Worm (Caenorhabditis elegans) whole organism, L2 larva: ENCODE data around the gene rft-2.

Experiments
- C34F6.9 ChIP-seq: fragments of 150-350 bp; optimal IDR thresholded peaks from 2 replicates; lab custom pipeline; 2014; ENCODE audit warnings: missing biosample characterization, missing genetic modification characterization
- F13H6.1 ChIP-seq: sonication (generic microtip); optimal IDR thresholded peaks from 2 replicates; lab custom pipeline; 2016; ENCODE audit warnings: missing genetic modification characterization, missing compliant biosample characterization
- R02D3.7 ChIP-seq: fragments of 150-350 bp; optimal IDR thresholded peaks from 2 replicates; lab custom pipeline; 2014; ENCODE audit warnings: missing biosample characterization, missing genetic modification characterization
- Y55F3AM.14 ChIP-seq: fragments of 200-800 bp; sonication (Bioruptor generic); optimal IDR thresholded peaks from 2 replicates; lab custom pipeline; 2018; ENCODE audit warnings: mild to moderate bottlenecking, missing genetic modification characterization, missing compliant biosample characterization
- ZK546.5 ChIP-seq: sonication (generic microtip); optimal IDR thresholded peaks from 2 replicates; lab custom pipeline; 2017; ENCODE audit warnings: missing biosample characterization, missing genetic modification characterization
- alr-1 ChIP-seq: fragments of 150-350 bp; optimal IDR thresholded peaks from 2 replicates; lab custom pipeline; 2014; ENCODE audit warnings: missing biosample characterization, missing genetic modification characterization
- aly-2 ChIP-seq: fragments of 150-350 bp; optimal IDR thresholded peaks from 2 replicates; lab custom pipeline; 2014; ENCODE audit warnings: missing biosample characterization, missing genetic modification characterization
- blmp-1 ChIP-seq: sonication (generic microtip); optimal IDR thresholded peaks from 2 replicates; lab custom pipeline; 2017; ENCODE audit warnings: missing genetic modification characterization, mild to moderate bottlenecking, missing compliant biosample characterization, antibody characterized with exemption, moderate library complexity; ENCODE audit not compliant: insufficient read depth
- ceh-16 ChIP-seq: fragments of 150-350 bp; optimal IDR thresholded peaks from 2 replicates; lab custom pipeline; 2014; ENCODE audit warnings: missing biosample characterization, missing genetic modification characterization
- ceh-82 ChIP-seq: fragments of 150-350 bp; optimal IDR thresholded peaks from 2 replicates; lab custom pipeline; 2014; ENCODE audit warnings: missing biosample characterization, missing genetic modification characterization
- crh-2 ChIP-seq: sonication (generic microtip); optimal IDR thresholded peaks from 2 replicates; lab custom pipeline; 2017; ENCODE audit warnings: missing biosample characterization, missing genetic modification characterization
- elt-1 ChIP-seq: fragments of 150-350 bp; optimal IDR thresholded peaks from 2 replicates; lab custom pipeline; 2014; ENCODE audit warnings: missing biosample characterization, missing genetic modification characterization
- fos-1 ChIP-seq: fragments of 150-350 bp; optimal IDR thresholded peaks from 2 replicates; lab custom pipeline; 2014; ENCODE audit warnings: missing biosample characterization, missing genetic modification characterization
- lin-11 ChIP-seq: fragments of 150-350 bp; sonication (generic microtip); optimal IDR thresholded peaks from 2 replicates; lab custom pipeline; 2014; ENCODE audit warnings: missing biosample characterization, missing genetic modification characterization, inconsistent platforms, mixed read lengths
- lin-13 ChIP-seq: fragments of 150-350 bp; optimal IDR thresholded peaks from 2 replicates; lab custom pipeline; 2014; ENCODE audit warnings: missing biosample characterization, missing genetic modification reagents, missing genetic modification characterization
- lsy-2 ChIP-seq, 2 experiments: fragments of 150-350 bp in 1 of 2; sonication (generic microtip) in 1 of 2; optimal IDR thresholded peaks; 2 replicates each; lab custom pipeline; 2014 to 2017; ENCODE audit warnings: missing biosample characterization in 2 of 2, missing genetic modification characterization in 2 of 2
- mab-5 ChIP-seq: fragments of 150-350 bp; optimal IDR thresholded peaks from 2 replicates; lab custom pipeline; 2014; ENCODE audit warnings: missing biosample characterization, missing genetic modification characterization
- mbf-1 ChIP-seq: sonication (generic microtip); optimal IDR thresholded peaks from 2 replicates; lab custom pipeline; 2017; ENCODE audit warnings: missing biosample characterization, missing genetic modification characterization
- nhr-11 ChIP-seq: fragments of 150-350 bp; optimal IDR thresholded peaks from 2 replicates; lab custom pipeline; 2014; ENCODE audit warnings: missing biosample characterization, missing genetic modification characterization
- nhr-129 ChIP-seq: fragments of 150-350 bp; optimal IDR thresholded peaks from 2 replicates; lab custom pipeline; 2014; ENCODE audit warnings: missing biosample characterization, missing genetic modification characterization
- nhr-23 ChIP-seq: fragments of 150-350 bp; optimal IDR thresholded peaks from 2 replicates; lab custom pipeline; 2014; ENCODE audit warnings: missing biosample characterization, missing genetic modification reagents, missing genetic modification characterization
- nhr-25 ChIP-seq: fragments of 150-350 bp; sonication (generic microtip); optimal IDR thresholded peaks from 3 replicates; lab custom pipeline; 2014; ENCODE audit warnings: missing biosample characterization, missing genetic modification characterization
- nhr-77 ChIP-seq: fragments of 150-350 bp; optimal IDR thresholded peaks from 2 replicates; lab custom pipeline; 2014; ENCODE audit warnings: missing biosample characterization, missing genetic modification characterization
- peb-1 ChIP-seq: fragments of 150-350 bp; optimal IDR thresholded peaks from 2 replicates; lab custom pipeline; 2014; ENCODE audit warnings: missing biosample characterization, missing genetic modification characterization
- sem-4 ChIP-seq: fragments of 150-350 bp; optimal IDR thresholded peaks from 2 replicates; lab custom pipeline; 2014; ENCODE audit warnings: missing biosample characterization, missing genetic modification reagents, missing genetic modification characterization
- unc-39 ChIP-seq: fragments of 150-350 bp; optimal IDR thresholded peaks from 2 replicates; lab custom pipeline; 2014; ENCODE audit warnings: missing biosample characterization, missing genetic modification characterization
- unc-55 ChIP-seq: fragments of 150-350 bp; sonication (generic microtip); optimal IDR thresholded peaks from 3 replicates; lab custom pipeline; 2014; ENCODE audit warnings: missing biosample characterization, missing genetic modification reagents, missing genetic modification characterization
- unc-62 ChIP-seq: fragments of 150-350 bp; optimal IDR thresholded peaks from 2 replicates; lab custom pipeline; 2014; ENCODE audit warnings: missing biosample characterization, missing genetic modification reagents, missing genetic modification characterization
- ztf-11 ChIP-seq: sonication (generic microtip); optimal IDR thresholded peaks from 2 replicates; lab custom pipeline; 2017; ENCODE audit warnings: missing biosample characterization, missing genetic modification characterization
- ztf-4 ChIP-seq: fragments of 150-350 bp; optimal IDR thresholded peaks from 2 replicates; lab custom pipeline; 2014; ENCODE audit warnings: missing biosample characterization, missing genetic modification characterization

The rft-2 gene

ce11 chrV:4499156-4499808, 48.9 kb upstream of the rft-2 start:
- TF ChIP-seq unc-55 (GFP tag; lab: Kevin White, UChicago): peak; percentile 73
- TF ChIP-seq elt-1: no peak
- TF ChIP-seq mbf-1: no peak
- peak; percentile 56 for TF ChIP-seq ceh-16 (tag; lab: Kevin White, UChicago)
- TF ChIP-seq nhr-129 (tag; lab: Kevin White, UChicago): peak; percentile 37
- TF ChIP-seq nhr-11: no peak
- peak; percentile 51 for TF ChIP-seq Y55F3AM.14
- TF ChIP-seq F13H6.1 (tag; lab: Kevin White, UChicago): peak; percentile 20
- TF ChIP-seq ztf-4 (tag; lab: Kevin White, UChicago): no peak
- TF ChIP-seq C34F6.9 (tag; lab: Kevin White, UChicago): peak; percentile 34
- TF ChIP-seq nhr-23 (tag; lab: Kevin White, UChicago): peak; percentile 11
- peak; percentile 55 for TF ChIP-seq lin-13 (GFP tag; lab: Kevin White, UChicago)
- TF ChIP-seq crh-2: peak; percentile 18
- TF ChIP-seq lsy-2 (tag; optimal IDR thresholded peaks at IDR 0.05; lab: Kevin White, UChicago): peak in 1 of 2 experiments; percentile 85
- peak; percentile 90 for TF ChIP-seq unc-62
- TF ChIP-seq nhr-77 (tag; lab: Kevin White, UChicago): no peak
- TF ChIP-seq nhr-25: peak; percentile 47

ce11 chrV:4497161-4497560, 46.8 kb upstream of the rft-2 start, which contains the start of gene unc-62:
unc-62 (plus strand) TSS chrV:4497461.
- TF ChIP-seq F13H6.1 (tag; lab: Kevin White, UChicago): no peak
- TF ChIP-seq nhr-129 (tag; lab: Kevin White, UChicago): no peak
- no peak for TF ChIP-seq elt-1
- no peak for TF ChIP-seq ZK546.5 (tag; lab: Kevin White, UChicago)
- no peak for TF ChIP-seq nhr-23 (tag; lab: Kevin White, UChicago)
- TF ChIP-seq mbf-1: no peak
- TF ChIP-seq lsy-2 (tag; optimal IDR thresholded peaks at IDR 0.05; lab: Kevin White, UChicago): no peak
- TF ChIP-seq alr-1 (tag; lab: Kevin White, UChicago): no peak
- TF ChIP-seq aly-2 (tag; lab: Kevin White, UChicago): no peak
- TF ChIP-seq ztf-4 (tag; lab: Kevin White, UChicago): no peak
- no peak for TF ChIP-seq C34F6.9 (tag; lab: Kevin White, UChicago)
- TF ChIP-seq sem-4 (tag; lab: Kevin White, UChicago): no peak
- no peak for TF ChIP-seq blmp-1 (tag; lab: Kevin White, UChicago)
- TF ChIP-seq lin-11 (tag; lab: Kevin White, UChicago): no peak
- no peak for TF ChIP-seq crh-2
- TF ChIP-seq peb-1: no peak

ce11 chrV:4496104-4496586, 45.8 kb upstream of the rft-2 start:
- TF ChIP-seq nhr-23 (tag; lab: Kevin White, UChicago): no peak
- no peak for TF ChIP-seq ceh-82
- TF ChIP-seq fos-1 (tag; lab: Kevin White, UChicago): peak; percentile 28

- TF ChIP-seq mab-5 (peak; percentile 86), unc-55 (GFP tag; lab: Kevin White, UChicago) (peak; percentile 41), unc-39 (tag; lab: Kevin White, UChicago) (no peak), nhr-25 (no peak), ztf-11 (tag; lab: Kevin White, UChicago) (no peak), peb-1 (no peak), F13H6.1 (tag; lab: Kevin White, UChicago) (peak; percentile 1)
These were observed 44.9 kb upstream of the rft-2 start for ce11 chrV:4495114-4495819.

ce11 chrV:4491273-4492094, 41.1 kb upstream of the rft-2 start:
- TF ChIP-seq nhr-129 (tag; lab: Kevin White, UChicago) (peak; percentile 7), ceh-82 (no peak), nhr-11 (no peak), F13H6.1 (tag; lab: Kevin White, UChicago) (peak; percentile 32), Y55F3AM.14 (peak; percentile 41), unc-62 (peak; percentile 24), mab-5 (peak; percentile 78), mbf-1 (no peak), R02D3.7 (no peak)
